Fruit fly (Drosophila melanogaster): ENCODE measurements around the gene cDIP.

The cDIP gene

dm6 chr3R:21161620-21162029, 733 bp upstream of the cDIP start (continued):
- TF ChIP-seq sd (tag; optimal IDR thresholded peaks at IDR 0.05) (peak; percentile 89), CG17186 (GFP tag; optimal IDR thresholded peaks at IDR 0.05) (no peak), sens (GFP tag) (peak; percentile 51), Asciz (GFP tag; optimal IDR thresholded peaks at IDR 0.05) (no peak), stwl (tag; optimal IDR thresholded peaks at IDR 0.05) (no peak), MBD-R2 (GFP tag; IDR thresholded peaks at IDR 0.05) (no peak), Mrtf (GFP tag; IDR thresholded peaks at IDR 0.05) (0 out of 3 replicates have a peak, but pooled peaks have one; percentile 43), Antp (GFP tag; optimal IDR thresholded peaks at IDR 0.05) (peak; percentile 1), Dek (tag; optimal IDR thresholded peaks at IDR 0.05) (peak; percentile 33), MTF-1 (GFP tag; optimal IDR thresholded peaks at IDR 0.05; ENCODE audit: borderline replicate concordance) (no peak), PHDP (tag; optimal IDR thresholded peaks at IDR 0.05) (peak; percentile 67), CG10543 (GFP tag; optimal IDR thresholded peaks at IDR 0.05) (peak; percentile 36), CG12391 (tag; optimal IDR thresholded peaks at IDR 0.05) (peak; percentile 23), CG18011 (GFP tag; optimal IDR thresholded peaks at IDR 0.05) (peak; percentile 52), Pdp1 (GFP tag; optimal IDR thresholded peaks at IDR 0.05) (peak in 1 of 2 experiments; percentile 85), CG30403 (GFP tag; optimal IDR thresholded peaks at IDR 0.05) (peak; percentile 34), CG7963 (GFP tag; IDR thresholded peaks at IDR 0.05; ENCODE audit: partially characterized antibody) (no peak), emc (GFP tag; optimal IDR thresholded peaks at IDR 0.05) (no peak), disco-r (GFP tag; optimal IDR thresholded peaks at IDR 0.05) (peak; percentile 53), Xbp1 (GFP tag; optimal IDR thresholded peaks at IDR 0.05) (peak; percentile 38), ken (GFP tag; IDR thresholded peaks at IDR 0.05) (no peak), CG9817 (tag; optimal IDR thresholded peaks at IDR 0.05) (peak; percentile 30), NfI (GFP tag; optimal IDR thresholded peaks at IDR 0.05) (peak; percentile 33), E2f1 (GFP tag; IDR thresholded peaks at IDR 0.05) (peak; percentile 20; the same call in 1 of the 2 replicates), CG11398 (GFP tag; optimal IDR thresholded peaks at IDR 0.05) (peak; percentile 5), fd64A (GFP tag; optimal IDR thresholded peaks at IDR 0.05) (no peak), Gug (GFP tag; IDR thresholded peaks at IDR 0.05) (no peak), usp (GFP tag; optimal IDR thresholded peaks at IDR 0.05) (no peak), hkb (optimal IDR thresholded peaks at IDR 0.05) (no peak), hkb (GFP tag; IDR thresholded peaks at IDR 0.05) (peak; percentile 65), CG4424 (GFP tag; optimal IDR thresholded peaks at IDR 0.05) (no peak), Fer1 (GFP tag; optimal IDR thresholded peaks at IDR 0.05) (peak; percentile 53), CG12071 (GFP tag; optimal IDR thresholded peaks at IDR 0.05) (peak; percentile 27), CG3838 (GFP tag; optimal IDR thresholded peaks at IDR 0.05) (no peak), run (tag; optimal IDR thresholded peaks at IDR 0.05) (no peak), Side (GFP tag; optimal IDR thresholded peaks at IDR 0.05) (peak; percentile 0), Oli (tag; optimal IDR thresholded peaks at IDR 0.05) (peak; percentile 51), lilli (GFP tag; optimal IDR thresholded peaks at IDR 0.05) (peak; percentile 71)

dm6 chr3R:21158643-21159042, 2.2 kb downstream of the cDIP start:
- TF ChIP-seq CG6813 (GFP tag; optimal IDR thresholded peaks at IDR 0.05) (peak; percentile 21), Blimp-1 (GFP tag; optimal IDR thresholded peaks at IDR 0.05) (peak; percentile 25), caup (GFP tag; optimal IDR thresholded peaks at IDR 0.05; ENCODE audit: severe bottlenecking) (peak; percentile 53), fd3F (GFP tag; optimal IDR thresholded peaks at IDR 0.05) (peak; percentile 44), twi (tag; optimal IDR thresholded peaks at IDR 0.05) (no peak), CG3281 (GFP tag; optimal IDR thresholded peaks at IDR 0.05) (peak; percentile 34), pho (GFP tag; optimal IDR thresholded peaks at IDR 0.05) (no peak), Xrp1 (GFP tag; IDR thresholded peaks at IDR 0.05) (0 out of 2 replicates have a peak, but pooled peaks have one; percentile 22), CG15601 (tag; optimal IDR thresholded peaks at IDR 0.05) (peak; percentile 85), ssp (GFP tag; IDR thresholded peaks at IDR 0.05) (no peak), CG4820 (GFP tag; optimal IDR thresholded peaks at IDR 0.05) (peak; percentile 1), Fer2 (tag; optimal IDR thresholded peaks at IDR 0.05) (peak; percentile 13), PHDP (tag; optimal IDR thresholded peaks at IDR 0.05) (peak; percentile 26), sens (GFP tag) (peak; percentile 80), CG1792 (GFP tag; optimal IDR thresholded peaks at IDR 0.05) (no peak), Mes4 (GFP tag; optimal IDR thresholded peaks at IDR 0.05) (no peak), ind (GFP tag; optimal IDR thresholded peaks at IDR 0.05) (no peak)

All from whole organism, embryonic.